Fruit fly (Drosophila melanogaster) whole organism, wandering third instar larva: ENCODE data around the gene CG17819.

Source experiments
- CG32264 ChIP-seq: fragments of 200-800 bp; sonication (Bioruptor generic); optimal IDR thresholded peaks from 2 replicates; lab custom pipeline; 2016; ENCODE audit warnings: missing biosample characterization, missing genetic modification characterization
- CG9705 ChIP-seq: fragments of 200-800 bp; sonication (Bioruptor generic); optimal IDR thresholded peaks from 2 replicates; lab custom pipeline; 2018; ENCODE audit warnings: missing biosample characterization, mild to moderate bottlenecking, missing genetic modification characterization
- CrebA ChIP-seq: fragments of 200-800 bp; sonication (Bioruptor generic); optimal IDR thresholded peaks from 2 replicates; lab custom pipeline; 2016; ENCODE audit warnings: missing biosample characterization, mild to moderate bottlenecking, missing genetic modification characterization, borderline replicate concordance
- Dfd ChIP-seq: fragments of >200 bp; optimal IDR thresholded peaks from 2 replicates; lab custom pipeline; 2017; ENCODE audit warnings: missing biosample characterization, missing genetic modification characterization
- Dif ChIP-seq: fragments of 200-275, 200-300 bp; sonication (Bioruptor generic); optimal IDR thresholded peaks from 2 replicates; lab custom pipeline; 2018; ENCODE audit warnings: missing biosample characterization, missing genetic modification characterization; ENCODE audit not compliant: partially characterized antibody
- GATAd ChIP-seq: sonication (Bioruptor generic); optimal IDR thresholded peaks from 2 replicates; lab custom pipeline; 2016; ENCODE audit warnings: missing biosample characterization, missing genetic modification characterization
- HLH106 ChIP-seq: fragments of 200-800 bp; optimal IDR thresholded peaks from 3 replicates; lab custom pipeline; 2019; ENCODE audit warnings: missing biosample characterization, mild to moderate bottlenecking, missing genetic modification characterization, moderate library complexity
- Hnf4 ChIP-seq: fragments of 200-800 bp; sonication (Bioruptor generic); optimal IDR thresholded peaks from 2 replicates; lab custom pipeline; 2016; ENCODE audit warnings: missing biosample characterization, mild to moderate bottlenecking, missing genetic modification characterization
- Hr83 ChIP-seq: fragments of 200-300 bp; sonication (Bioruptor generic); optimal IDR thresholded peaks from 2 replicates; lab custom pipeline; 2016; ENCODE audit warnings: missing biosample characterization, mild to moderate bottlenecking, missing genetic modification characterization, moderate library complexity; ENCODE audit not compliant: poor library complexity, severe bottlenecking
- Jra ChIP-seq: sonication (Bioruptor generic); optimal IDR thresholded peaks from 2 replicates; lab custom pipeline; 2016; ENCODE audit warnings: missing biosample characterization, missing genetic modification characterization
- Mio ChIP-seq: sonication (Bioruptor generic); optimal IDR thresholded peaks from 2 replicates; lab custom pipeline; 2016; ENCODE audit warnings: missing biosample characterization, missing genetic modification characterization
- Myc ChIP-seq: fragments of >200 bp; optimal IDR thresholded peaks from 2 replicates; lab custom pipeline; 2017
- OdsH ChIP-seq: fragments of 200-800 bp; sonication (Bioruptor generic); optimal IDR thresholded peaks from 2 replicates; lab custom pipeline; 2016; ENCODE audit warnings: missing biosample characterization, mild to moderate bottlenecking, missing genetic modification characterization
- Rel ChIP-seq, 2 experiments: fragments of 200-800 bp; sonication (Bioruptor generic) in 1 of 2; optimal IDR thresholded peaks; 2 replicates in 1 of 2; 3 replicates in 1 of 2; lab custom pipeline; 2016 to 2019; ENCODE audit warnings: mild to moderate bottlenecking in 2 of 2, missing biosample characterization in 2 of 2, missing genetic modification characterization in 2 of 2, moderate library complexity in 1 of 2
- Vsx2 ChIP-seq: fragments of 200-300, 225-300 bp; sonication (Bioruptor generic); optimal IDR thresholded peaks from 2 replicates; lab custom pipeline; 2018; ENCODE audit warnings: missing biosample characterization, missing genetic modification characterization; ENCODE audit not compliant: partially characterized antibody
- br ChIP-seq: fragments of 200-800 bp; sonication (Bioruptor generic); optimal IDR thresholded peaks from 2 replicates; lab custom pipeline; 2016; ENCODE audit warnings: missing biosample characterization, missing genetic modification characterization
- brk ChIP-seq: fragments of 200-800 bp; sonication (Bioruptor generic); optimal IDR thresholded peaks from 2 replicates; lab custom pipeline; 2016; ENCODE audit warnings: missing biosample characterization, mild to moderate bottlenecking, missing genetic modification characterization
- dl ChIP-seq, 2 experiments: fragments of 175-275, 200-275 bp in 1 of 2; fragments of 200-275 bp in 1 of 2; sonication (Bioruptor generic); optimal IDR thresholded peaks; lab custom pipeline; 2018; ENCODE audit warnings: mild to moderate bottlenecking in 2 of 2, missing biosample characterization in 2 of 2, missing genetic modification characterization in 2 of 2, moderate library complexity in 2 of 2; ENCODE audit not compliant: partially characterized antibody in 2 of 2, insufficient read depth in 1 of 2
- dmrt93B ChIP-seq: fragments of 200-800 bp; sonication (Bioruptor generic); optimal IDR thresholded peaks from 2 replicates; lab custom pipeline; 2018; ENCODE audit warnings: missing biosample characterization, mild to moderate bottlenecking, missing genetic modification characterization
- dsf ChIP-seq: sonication (Bioruptor generic); optimal IDR thresholded peaks from 2 replicates; lab custom pipeline; 2016; ENCODE audit warnings: missing biosample characterization, missing genetic modification characterization, borderline replicate concordance
- ey ChIP-seq: fragments of 200-800 bp; sonication (Bioruptor generic); optimal IDR thresholded peaks from 2 replicates; lab custom pipeline; 2016; ENCODE audit warnings: missing biosample characterization, missing genetic modification characterization
- fru ChIP-seq: fragments of 200-800 bp; sonication (Bioruptor generic); optimal IDR thresholded peaks from 3 replicates; lab custom pipeline; 2016; ENCODE audit warnings: missing biosample characterization, mild to moderate bottlenecking, missing genetic modification characterization
- h ChIP-seq: fragments of 200-800 bp; sonication (Bioruptor generic); optimal IDR thresholded peaks from 3 replicates; lab custom pipeline; 2016; ENCODE audit warnings: missing biosample characterization, mild to moderate bottlenecking, missing genetic modification characterization
- jim ChIP-seq: fragments of 175-275, 200-325 bp; sonication (Bioruptor generic); optimal IDR thresholded peaks from 2 replicates; lab custom pipeline; 2016; ENCODE audit warnings: missing biosample characterization, mild to moderate bottlenecking, missing genetic modification characterization
- lola ChIP-seq: fragments of >200 bp; optimal IDR thresholded peaks from 2 replicates; lab custom pipeline; 2017; ENCODE audit warnings: missing biosample characterization, missing genetic modification characterization
- pan ChIP-seq: fragments of >200 bp; optimal IDR thresholded peaks from 2 replicates; lab custom pipeline; 2017
- psq ChIP-seq: fragments of 200-800 bp; sonication (Bioruptor generic); optimal IDR thresholded peaks from 3 replicates; lab custom pipeline; 2017; ENCODE audit warnings: missing biosample characterization, mild to moderate bottlenecking, missing genetic modification characterization, moderate library complexity
- rgr ChIP-seq: fragments of 200-800 bp; sonication (Bioruptor generic); optimal IDR thresholded peaks from 3 replicates; lab custom pipeline; 2016; ENCODE audit warnings: missing biosample characterization, mild to moderate bottlenecking, missing genetic modification characterization
- sage ChIP-seq: fragments of 200-800 bp; sonication (Bioruptor generic); optimal IDR thresholded peaks from 2 replicates; lab custom pipeline; 2016; ENCODE audit warnings: missing biosample characterization, mild to moderate bottlenecking, missing genetic modification characterization
- sv ChIP-seq: fragments of 200-800 bp; sonication (Bioruptor generic); optimal IDR thresholded peaks from 3 replicates; lab custom pipeline; 2016; ENCODE audit warnings: missing biosample characterization, missing genetic modification characterization
- woc ChIP-seq: sonication (Bioruptor generic); optimal IDR thresholded peaks from 2 replicates; lab custom pipeline; 2016; ENCODE audit warnings: missing biosample characterization, mild to moderate bottlenecking, missing genetic modification characterization

CG17819 gene

dm6 chr3R:21878473-21878872 lies 6.9 kb downstream of the CG17819 start, which contains the start of gene CG34148:
Gene CG34148, minus strand, starts transcription at chr3R:21878686.
- TF ChIP-seq OdsH (no peak), CrebA (no peak), GATAd (no peak), CG9705 (GFP tag; lab: Kevin White, UChicago) (no peak), HLH106 (tag; lab: Kevin White, UChicago) (no peak), brk (no peak), Myc (no peak), h (GFP tag; lab: Kevin White, UChicago) (no peak), br (GFP tag; lab: Kevin White, UChicago) (no peak), fru (no peak), Dif (no peak)

- no peak for TF ChIP-seq sv
- no peak for TF ChIP-seq dsf
These were observed 7.7 kb downstream of the CG17819 start, which contains the start of gene P5CDh2 for dm6 chr3R:21877636-21878035. Gene P5CDh2, plus strand, starts transcription at chr3R:21877936.

dm6 chr3R:21874982-21875466 lies 10.3 kb downstream of the CG17819 start, which contains the start of gene CG6656:
Gene CG6656, plus strand, starts transcription at chr3R:21875293.
- TF ChIP-seq CG32264 (GFP tag; lab: Kevin White, UChicago) (peak; percentile 14), Dif (peak; percentile 93), sv (no peak), HLH106 (tag; lab: Kevin White, UChicago) (peak; percentile 9), Dfd (GFP tag; lab: Kevin White, UChicago) (no peak), Hnf4 (GFP tag; lab: Kevin White, UChicago) (peak; percentile 62), Vsx2 (peak; percentile 70), jim (no peak), psq (GFP tag; lab: Kevin White, UChicago) (no peak), pan (lab: Kevin White, UChicago) (no peak), dmrt93B (GFP tag; lab: Kevin White, UChicago) (no peak), CrebA (no peak), lola (GFP tag; lab: Kevin White, UChicago) (no peak), Jra (GFP tag; lab: Kevin White, UChicago) (no peak), ey (GFP tag; lab: Kevin White, UChicago) (no peak), Rel (GFP tag; optimal IDR thresholded peaks at IDR 0.05; lab: Kevin White, UChicago) (no peak), Rel (tag; optimal IDR thresholded peaks at IDR 0.05; lab: Kevin White, UChicago) (peak; percentile 41), Hr83 (GFP tag; lab: Kevin White, UChicago) (no peak), fru (peak; percentile 46), OdsH (peak; percentile 24), dl (GFP tag; optimal IDR thresholded peaks at IDR 0.05; lab: Kevin White, UChicago; ENCODE audit: insufficient read depth in 1 of 2, partially characterized antibody in 2 of 2) (peak; percentile 86 to 91), Mio (GFP tag; lab: Kevin White, UChicago) (no peak), sage (GFP tag; lab: Kevin White, UChicago) (no peak), GATAd (no peak), CG9705 (GFP tag; lab: Kevin White, UChicago) (no peak), br (GFP tag; lab: Kevin White, UChicago) (no peak), woc (GFP tag; lab: Kevin White, UChicago) (peak; percentile 57), rgr (GFP tag; lab: Kevin White, UChicago) (no peak)

dm6 chr3R:21873439-21873838 lies 11.9 kb downstream of the CG17819 start, which contains the start of gene CG31178:
Gene CG31178, plus strand, starts transcription at chr3R:21873739.
- TF ChIP-seq HLH106 (tag; lab: Kevin White, UChicago) (no peak), CG9705 (GFP tag; lab: Kevin White, UChicago) (no peak), Dfd (GFP tag; lab: Kevin White, UChicago) (no peak), Jra (GFP tag; lab: Kevin White, UChicago) (no peak), woc (GFP tag; lab: Kevin White, UChicago) (no peak), lola (GFP tag; lab: Kevin White, UChicago) (no peak), h (GFP tag; lab: Kevin White, UChicago) (no peak), rgr (GFP tag; lab: Kevin White, UChicago) (no peak)
